Worm (Caenorhabditis elegans): Measurements from ENCODE around the gene sss-1.

DNA sequence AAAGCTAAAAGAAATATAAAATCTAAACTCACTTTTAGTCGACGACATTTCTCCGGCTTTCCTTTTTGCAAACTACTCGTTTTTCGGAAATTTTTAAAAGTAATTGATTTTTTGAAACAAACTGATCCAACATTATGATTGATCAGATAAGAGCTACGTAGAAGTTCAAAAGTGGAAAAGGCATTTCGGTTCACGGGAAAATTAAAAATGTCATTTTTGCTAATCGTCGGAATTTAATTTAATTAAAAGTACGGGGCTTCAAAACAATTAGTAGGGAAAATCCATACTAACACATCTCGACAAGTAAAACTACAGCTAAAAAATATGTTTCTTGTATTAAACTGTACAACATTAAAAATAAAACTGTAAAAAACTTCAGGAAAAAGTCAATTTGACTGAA is 43.9 kb downstream of the sss-1 start, which contains the start of gene K07F5.8:
- TF ChIP-seq egl-27 (tag; optimal IDR thresholded peaks at IDR 0.05) (no peak), lsy-2 (tag; optimal IDR thresholded peaks at IDR 0.05) (no peak), lin-39 (tag; optimal IDR thresholded peaks at IDR 0.05) (no peak), fkh-10 (GFP tag; optimal IDR thresholded peaks at IDR 0.05) (no peak), nhr-6 (tag; optimal IDR thresholded peaks at IDR 0.05) (no peak), unc-39 (tag; optimal IDR thresholded peaks at IDR 0.05) (no peak), pqm-1 (tag; optimal IDR thresholded peaks at IDR 0.05) (no peak), mdl-1 (tag; optimal IDR thresholded peaks at IDR 0.05) (no peak), aha-1 (tag) (no peak), T20F7.1 (GFP tag; optimal IDR thresholded peaks at IDR 0.05) (no peak), dmd-6 (GFP tag; IDR thresholded peaks at IDR 0.05) (no peak)

Data from whole organism, L4 larva.